Fruit fly (Drosophila melanogaster): ENCODE results near the gene CG32269.
A peak's percentile ranks its signal among the peaks of the same experiment; 100 is the strongest.

The CG32269 gene

DNA sequence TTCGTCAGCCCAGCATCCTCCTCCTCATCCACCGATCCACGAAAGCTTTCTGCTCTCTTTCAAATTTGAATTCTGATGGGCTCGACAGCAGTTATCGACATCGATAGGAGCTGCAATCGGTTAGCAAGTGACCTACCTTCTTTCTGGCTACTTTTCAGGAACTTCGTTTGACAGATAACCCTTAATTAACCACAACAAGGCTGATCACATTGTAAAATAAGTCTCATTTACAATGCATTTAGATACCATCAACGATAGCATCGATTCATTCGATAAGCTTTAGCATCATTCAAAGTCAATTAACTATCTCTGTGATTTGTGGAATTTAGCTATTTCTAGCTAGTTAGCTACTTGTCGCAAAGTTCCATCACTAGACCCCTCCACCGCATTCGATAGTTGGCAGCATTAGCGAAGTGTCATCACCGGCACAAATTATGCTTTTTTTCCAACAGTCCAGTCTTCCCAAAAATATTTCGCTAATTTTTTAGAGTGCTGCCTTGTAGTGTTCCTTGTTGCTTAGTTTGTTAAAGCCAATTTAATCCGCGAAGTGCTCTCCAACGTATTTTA is 30.2 kb downstream of the CG32269 start, which contains the start of the genes MnM and Girdin (continued):
- TF ChIP-seq ato (GFP tag; IDR thresholded peaks at IDR 0.05; ENCODE audit: partially characterized antibody) (peak; percentile 64; the same call in 1 of the 2 replicates), schlank (tag; optimal IDR thresholded peaks at IDR 0.05) (no peak), trem (tag; optimal IDR thresholded peaks at IDR 0.05) (peak; percentile 91), psq (GFP tag; optimal IDR thresholded peaks at IDR 0.05) (no peak), CG8359 (GFP tag; optimal IDR thresholded peaks at IDR 0.05; ENCODE audit: borderline replicate concordance) (no peak), Hr51 (GFP tag; optimal IDR thresholded peaks at IDR 0.05) (peak in 1 of 2 experiments; percentile 74), zfh1 (GFP tag; IDR thresholded peaks at IDR 0.05) (peak; percentile 16; the same call in 1 of the 3 replicates), D19A (tag; optimal IDR thresholded peaks at IDR 0.05) (no peak), pnt (GFP tag; optimal IDR thresholded peaks at IDR 0.05) (peak; percentile 70), tap (tag; optimal IDR thresholded peaks at IDR 0.05) (no peak), CG17912 (GFP tag; optimal IDR thresholded peaks at IDR 0.05) (no peak), insv (GFP tag; optimal IDR thresholded peaks at IDR 0.05) (no peak), CG7271 (tag; optimal IDR thresholded peaks at IDR 0.05) (no peak), Dek (tag; optimal IDR thresholded peaks at IDR 0.05) (peak; percentile 29), cg (GFP tag; optimal IDR thresholded peaks at IDR 0.05) (no peak), CG6689 (GFP tag; IDR thresholded peaks at IDR 0.05) (peak; percentile 42; the same call in 1 of the 2 replicates), kni (GFP tag; optimal IDR thresholded peaks at IDR 0.05) (no peak), Sox102F (GFP tag; optimal IDR thresholded peaks at IDR 0.05) (no peak), CG8944 (GFP tag; optimal IDR thresholded peaks at IDR 0.05) (peak; percentile 66), CG11696 (GFP tag; IDR thresholded peaks at IDR 0.05) (no peak), CG15011 (GFP tag; optimal IDR thresholded peaks at IDR 0.05) (no peak), phol (tag; optimal IDR thresholded peaks at IDR 0.05) (peak; percentile 65), CG10366 (GFP tag; IDR thresholded peaks at IDR 0.05) (peak; percentile 55), gfzf (GFP tag; optimal IDR thresholded peaks at IDR 0.05) (peak; percentile 34), gcm (GFP tag; optimal IDR thresholded peaks at IDR 0.05) (no peak), CTCF (GFP tag; optimal IDR thresholded peaks at IDR 0.05) (no peak), E2f2 (GFP tag; IDR thresholded peaks at IDR 0.05) (peak; percentile 84), Abd-B (GFP tag; optimal IDR thresholded peaks at IDR 0.05) (peak; percentile 75), Lhr (GFP tag; optimal IDR thresholded peaks at IDR 0.05) (peak; percentile 72), CG8765 (GFP tag; IDR thresholded peaks at IDR 0.05) (no peak), Doc2 (GFP tag; IDR thresholded peaks at IDR 0.05) (no peak), Fer2 (tag; optimal IDR thresholded peaks at IDR 0.05) (peak; percentile 24), CG4820 (GFP tag; optimal IDR thresholded peaks at IDR 0.05) (peak; percentile 45), fd3F (GFP tag; optimal IDR thresholded peaks at IDR 0.05) (peak; percentile 43), lola (GFP tag; optimal IDR thresholded peaks at IDR 0.05) (peak in 1 of 3 experiments; percentile 58), twi (tag; optimal IDR thresholded peaks at IDR 0.05) (peak; percentile 43), CG18011 (GFP tag; optimal IDR thresholded peaks at IDR 0.05) (peak; percentile 65), CG16779 (GFP tag; IDR thresholded peaks at IDR 0.05) (no peak), Chrac-16 (GFP tag; optimal IDR thresholded peaks at IDR 0.05) (peak; percentile 61), NC2α (GFP tag; optimal IDR thresholded peaks at IDR 0.05) (no peak), chm (GFP tag; IDR thresholded peaks at IDR 0.05) (no peak), crc (GFP tag; optimal IDR thresholded peaks at IDR 0.05) (peak; percentile 0), bsh (GFP tag; optimal IDR thresholded peaks at IDR 0.05) (peak in 1 of 2 experiments; percentile 41), CG10654 (GFP tag; optimal IDR thresholded peaks at IDR 0.05) (peak; percentile 43), CG14441 (GFP tag; IDR thresholded peaks at IDR 0.05) (0 out of 2 replicates have a peak, but pooled peaks have one; percentile 19), ftz-f1 (GFP tag; optimal IDR thresholded peaks at IDR 0.05) (no peak), CG16863 (GFP tag; optimal IDR thresholded peaks at IDR 0.05) (peak; percentile 63), CG10431 (GFP tag; optimal IDR thresholded peaks at IDR 0.05) (no peak), prd (optimal IDR thresholded peaks at IDR 0.05) (no peak), prd (GFP tag; IDR thresholded peaks at IDR 0.05) (peak; percentile 53; the same call in 1 of the 3 replicates)
